Worm (Caenorhabditis elegans) whole organism, young adult: ENCODE measurements around the gene F16F9.1.
"Not testable (repeated sequence)": the region's sequence is repeated elsewhere in the genome, so short reads cannot be mapped to it uniquely, and the experiment has no call there.

Experiments
- B0336.3 ChIP-seq: fragments of 200-800 bp; sonication (Bioruptor generic); IDR thresholded peaks from 2 replicates; pipeline ENCODE4 v1.3.6; 2022; ENCODE audit warnings: missing genetic modification characterization, missing compliant biosample characterization
- C17E4.6 ChIP-seq: fragments of 200-800 bp; sonication (Bioruptor generic); IDR thresholded peaks from 2 replicates; pipeline ENCODE4 v1.3.6; 2022; ENCODE audit warnings: missing genetic modification reagents, missing genetic modification characterization, missing compliant biosample characterization
- D2030.7 ChIP-seq: fragments of 200-800 bp; sonication (Bioruptor generic); IDR thresholded peaks from 2 replicates; pipeline ENCODE4 v1.3.6; 2022; ENCODE audit warnings: missing genetic modification reagents, missing genetic modification characterization, missing compliant biosample characterization
- F10E7.11 ChIP-seq: sonication (generic microtip); optimal IDR thresholded peaks from 2 replicates; lab custom pipeline; 2017; ENCODE audit warnings: mild to moderate bottlenecking, missing genetic modification characterization, moderate library complexity, missing compliant biosample characterization
- F39B2.1 ChIP-seq: fragments of 200-800 bp; sonication (Bioruptor generic); IDR thresholded peaks from 2 replicates; pipeline ENCODE4 v1.3.6; 2022; ENCODE audit warnings: missing genetic modification reagents, missing genetic modification characterization, missing compliant biosample characterization
- F49E8.2 ChIP-seq: sonication (generic microtip); optimal IDR thresholded peaks from 3 replicates; lab custom pipeline; 2017; ENCODE audit warnings: missing genetic modification characterization, mild to moderate bottlenecking, missing compliant biosample characterization, antibody characterized with exemption, moderate library complexity; ENCODE audit not compliant: insufficient read depth
- F52B5.7 ChIP-seq: sonication (generic microtip); optimal IDR thresholded peaks from 2 replicates; lab custom pipeline; 2016; ENCODE audit warnings: mild to moderate bottlenecking, missing genetic modification characterization, missing compliant biosample characterization
- F57C9.4 ChIP-seq: sonication (generic microtip); optimal IDR thresholded peaks from 2 replicates; lab custom pipeline; 2017; ENCODE audit warnings: mild to moderate bottlenecking, missing genetic modification characterization, missing compliant biosample characterization
- T26A5.8 ChIP-seq: sonication (generic microtip); optimal IDR thresholded peaks from 2 replicates; lab custom pipeline; 2016; ENCODE audit warnings: missing genetic modification characterization, missing compliant biosample characterization
- Y67H2A.10 ChIP-seq: fragments of 200-800 bp; sonication (Bioruptor generic); conservative IDR thresholded peaks from 2 replicates; pipeline ENCODE4 v1.3.6; 2022; ENCODE audit warnings: missing genetic modification reagents, missing genetic modification characterization, missing compliant biosample characterization
- ama-1 ChIP-seq, 3 experiments: fragments of 150-350 bp in 1 of 3; sonication (generic microtip) in 2 of 3; optimal IDR thresholded peaks; 2 replicates each; lab custom pipeline; 2014 to 2018; ENCODE audit warnings: missing biosample characterization in 2 of 3, missing genetic modification characterization in 2 of 3, missing genetic modification reagents in 2 of 3
- aptf-2 ChIP-seq: fragments of 200-800 bp; sonication (Bioruptor generic); conservative IDR thresholded peaks from 2 replicates; pipeline ENCODE4 v1.3.6; 2022; ENCODE audit warnings: missing genetic modification reagents, missing genetic modification characterization, missing compliant biosample characterization
- attf-3 ChIP-seq: fragments of 200-800 bp; sonication (Bioruptor generic); conservative IDR thresholded peaks from 2 replicates; pipeline ENCODE4 v1.3.6; 2022; ENCODE audit warnings: missing genetic modification reagents, missing genetic modification characterization, missing compliant biosample characterization
- attf-6 ChIP-seq: fragments of 200-800 bp; sonication (Bioruptor generic); IDR thresholded peaks from 2 replicates; pipeline ENCODE4 v1.3.6; 2022; ENCODE audit warnings: missing genetic modification reagents, missing genetic modification characterization, missing compliant biosample characterization
- ceh-79 ChIP-seq: sonication (generic microtip); optimal IDR thresholded peaks from 2 replicates; lab custom pipeline; 2017; ENCODE audit warnings: mild to moderate bottlenecking, missing genetic modification characterization, missing compliant biosample characterization
- ceh-91 ChIP-seq: fragments of 200-800 bp; sonication (Bioruptor generic); IDR thresholded peaks from 2 replicates; pipeline ENCODE4 v1.3.6; 2022; ENCODE audit warnings: missing genetic modification reagents, missing genetic modification characterization, missing compliant biosample characterization
- efl-1 ChIP-seq: fragments of 150-350 bp; optimal IDR thresholded peaks from 2 replicates; lab custom pipeline; 2014; ENCODE audit warnings: missing biosample characterization, missing genetic modification reagents, missing genetic modification characterization
- ekl-4 ChIP-seq: fragments of 200-800 bp; sonication (Bioruptor generic); IDR thresholded peaks from 2 replicates; pipeline ENCODE4 v1.3.6; 2022; ENCODE audit warnings: missing genetic modification reagents, missing genetic modification characterization, missing compliant biosample characterization
- hlh-26 ChIP-seq: fragments of 200-800 bp; sonication (Bioruptor generic); conservative IDR thresholded peaks from 2 replicates; pipeline ENCODE4 v1.3.6; 2022; ENCODE audit warnings: missing genetic modification reagents, missing genetic modification characterization, missing compliant biosample characterization
- hmg-20 ChIP-seq: fragments of 200-800 bp; sonication (Bioruptor generic); IDR thresholded peaks from 2 replicates; pipeline ENCODE4 v1.3.6; 2022; ENCODE audit warnings: missing genetic modification reagents, missing genetic modification characterization, missing compliant biosample characterization
- hrde-1 ChIP-seq: sonication (generic microtip); optimal IDR thresholded peaks from 2 replicates; lab custom pipeline; 2016; ENCODE audit warnings: missing genetic modification characterization, mild to moderate bottlenecking, missing compliant biosample characterization, moderate library complexity, missing genotype, missing genetic modification reagents, borderline replicate concordance
- lin-40 ChIP-seq: sonication (generic microtip); optimal IDR thresholded peaks from 2 replicates; lab custom pipeline; 2016; ENCODE audit warnings: missing genetic modification characterization, mild to moderate bottlenecking, missing compliant biosample characterization, missing genotype, missing genetic modification reagents
- madf-10 ChIP-seq: sonication (generic microtip); optimal IDR thresholded peaks from 2 replicates; lab custom pipeline; 2016; ENCODE audit warnings: mild to moderate bottlenecking, missing genetic modification characterization, missing compliant biosample characterization
- madf-6 ChIP-seq: fragments of 200-800 bp; sonication (Bioruptor generic); IDR thresholded peaks from 2 replicates; pipeline ENCODE4 v1.3.6; 2022; ENCODE audit warnings: missing genetic modification reagents, missing genetic modification characterization, missing compliant biosample characterization
- mcd-1 ChIP-seq: fragments of 200-800 bp; sonication (Bioruptor generic); IDR thresholded peaks from 2 replicates; pipeline ENCODE4 v1.3.6; 2022; ENCODE audit warnings: missing genetic modification reagents, missing genetic modification characterization, missing compliant biosample characterization
- mel-28 ChIP-seq: sonication (generic microtip); optimal IDR thresholded peaks from 2 replicates; lab custom pipeline; 2016; ENCODE audit warnings: borderline replicate concordance, mild to moderate bottlenecking, missing genetic modification characterization, missing compliant biosample characterization
- nhr-179 ChIP-seq: sonication (generic microtip); optimal IDR thresholded peaks from 2 replicates; lab custom pipeline; 2016; ENCODE audit warnings: mild to moderate bottlenecking, missing genetic modification characterization, missing compliant biosample characterization
- nhr-27 ChIP-seq: fragments of 200-800 bp; sonication (Bioruptor generic); optimal IDR thresholded peaks from 2 replicates; lab custom pipeline; 2018; ENCODE audit warnings: mild to moderate bottlenecking, missing genetic modification characterization, moderate library complexity, missing compliant biosample characterization
- pha-4 ChIP-seq: fragments of 150-350 bp; sonication (generic microtip); optimal IDR thresholded peaks from 2 replicates; lab custom pipeline; 2014; ENCODE audit warnings: missing biosample characterization, missing genetic modification reagents, missing genetic modification characterization
- rpc-1 ChIP-seq, 2 experiments: fragments of 150-350 bp in 1 of 2; sonication (generic microtip) in 1 of 2; optimal IDR thresholded peaks; 2 replicates each; lab custom pipeline; 2014 to 2018; ENCODE audit warnings: missing biosample characterization in 1 of 2, missing genetic modification characterization in 1 of 2, missing genetic modification reagents in 1 of 2, missing genotype in 1 of 2
- snpc-3.4 ChIP-seq: sonication (generic microtip); optimal IDR thresholded peaks from 2 replicates; lab custom pipeline; 2017; ENCODE audit warnings: missing genetic modification characterization, mild to moderate bottlenecking, missing compliant biosample characterization, antibody characterized with exemption, moderate library complexity, missing genotype, missing genetic modification reagents
- somi-1 ChIP-seq: fragments of 200-800 bp; sonication (Bioruptor generic); optimal IDR thresholded peaks from 2 replicates; lab custom pipeline; 2018; ENCODE audit warnings: mild to moderate bottlenecking, missing genetic modification characterization, missing compliant biosample characterization
- sptf-2 ChIP-seq: fragments of 200-800 bp; sonication (Bioruptor generic); optimal IDR thresholded peaks from 2 replicates; lab custom pipeline; 2018; ENCODE audit warnings: mild to moderate bottlenecking, missing genetic modification characterization, missing compliant biosample characterization
- tbp1 ChIP-seq: fragments of 200-800 bp; sonication (Bioruptor generic); optimal IDR thresholded peaks from 2 replicates; lab custom pipeline; 2018; ENCODE audit warnings: mild to moderate bottlenecking, missing genetic modification characterization, missing compliant biosample characterization
- unc-130 ChIP-seq: sonication (generic microtip); optimal IDR thresholded peaks from 2 replicates; lab custom pipeline; 2016; ENCODE audit warnings: missing genetic modification reagents, missing genetic modification characterization, missing compliant biosample characterization
- zfh-2 ChIP-seq: fragments of 200-800 bp; sonication (Bioruptor generic); conservative IDR thresholded peaks from 2 replicates; pipeline ENCODE4 v1.3.6; 2022; ENCODE audit warnings: missing genetic modification reagents, missing genetic modification characterization, missing compliant biosample characterization
- ztf-25 ChIP-seq: fragments of 200-800 bp; sonication (Bioruptor generic); IDR thresholded peaks from 2 replicates; pipeline ENCODE4 v1.3.6; 2022; ENCODE audit warnings: missing genetic modification reagents, missing genetic modification characterization, missing compliant biosample characterization
- ztf-28 ChIP-seq: fragments of 200-800 bp; sonication (Bioruptor generic); IDR thresholded peaks from 2 replicates; pipeline ENCODE4 v1.3.6; 2022; ENCODE audit warnings: missing genetic modification reagents, missing genetic modification characterization, missing compliant biosample characterization
- ztf-3 ChIP-seq: fragments of 200-800 bp; sonication (Bioruptor generic); optimal IDR thresholded peaks from 2 replicates; lab custom pipeline; 2018; ENCODE audit warnings: mild to moderate bottlenecking, missing genetic modification characterization, missing compliant biosample characterization
- ztf-6 ChIP-seq: fragments of 200-800 bp; sonication (Bioruptor generic); IDR thresholded peaks from 2 replicates; pipeline ENCODE4 v1.3.6; 2022; ENCODE audit warnings: missing genetic modification reagents, missing genetic modification characterization, missing compliant biosample characterization

F16F9.1 gene

ce11 chrX:8406815-8407214 is 39.4 kb upstream of the F16F9.1 start:
- TF ChIP-seq F57C9.4 (tag; lab: Kevin White, UChicago) (no peak), pha-4 (tag; lab: Kevin White, UChicago) (no peak), F52B5.7 (no peak), ama-1 (optimal IDR thresholded peaks at IDR 0.05; lab: Kevin White, UChicago) (no peak), ama-1 (GFP tag; optimal IDR thresholded peaks at IDR 0.05; lab: Kevin White, UChicago) (no peak), ztf-28 (GFP tag; lab: Robert Waterston, UW) (no peak), mcd-1 (no peak), hmg-20 (GFP tag; lab: Robert Waterston, UW) (no peak), lin-40 (no peak), F39B2.1 (no peak), nhr-27 (no peak), sptf-2 (GFP tag; lab: Kevin White, UChicago) (no peak)

ce11 chrX:8408267-8408666 is 37.9 kb upstream of the F16F9.1 start, which contains the start of gene sulp-3:
Gene sulp-3, minus strand, starts transcription at chrX:8408367.
- TF ChIP-seq madf-10 (no peak), attf-3 (GFP tag; lab: Robert Waterston, UW) (no peak), nhr-179 (tag; lab: Kevin White, UChicago) (no peak), F10E7.11 (tag; lab: Kevin White, UChicago) (no peak), ceh-91 (GFP tag; lab: Robert Waterston, UW) (no peak), lin-40 (no peak), pha-4 (tag; lab: Kevin White, UChicago) (no peak), aptf-2 (GFP tag; lab: Robert Waterston, UW) (no peak), F57C9.4 (tag; lab: Kevin White, UChicago) (no peak), efl-1 (GFP tag; lab: Kevin White, UChicago) (no peak), F52B5.7 (no peak), rpc-1 (optimal IDR thresholded peaks at IDR 0.05; lab: Kevin White, UChicago) (no peak), rpc-1 (tag; optimal IDR thresholded peaks at IDR 0.05; lab: Kevin White, UChicago) (no peak), ztf-28 (GFP tag; lab: Robert Waterston, UW) (no peak), unc-130 (GFP tag; lab: Kevin White, UChicago) (no peak), madf-6 (GFP tag; lab: Robert Waterston, UW) (no peak), tbp1 (no peak), ztf-6 (GFP tag; lab: Robert Waterston, UW) (no peak), ekl-4 (no peak), ceh-79 (no peak), Y67H2A.10 (GFP tag; lab: Robert Waterston, UW) (no peak)

DNA sequence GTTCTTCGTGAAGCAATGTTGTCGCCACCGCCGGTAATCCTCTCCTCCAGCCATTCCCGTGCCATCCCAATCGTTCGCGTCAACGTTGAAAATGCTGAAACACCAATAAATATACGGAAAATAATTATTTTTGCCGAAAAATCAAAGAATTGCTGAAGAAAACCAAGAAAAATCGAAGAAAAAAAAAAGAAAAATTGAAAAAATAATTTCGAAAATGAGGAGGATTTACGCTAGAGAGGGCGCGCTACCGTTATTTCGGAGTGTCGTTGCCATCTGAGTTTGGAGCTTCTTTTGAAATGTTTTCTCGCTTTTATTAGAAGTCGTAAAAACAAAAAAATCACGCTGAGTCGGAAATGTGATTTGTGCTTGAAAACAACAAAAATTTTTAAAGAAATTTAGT is 35.5 kb upstream of the F16F9.1 start, which contains the start of gene F08F1.9:
Gene F08F1.9, minus strand, starts transcription at position 101 of the 400 bp plus-strand sequence.
- not testable (repeated sequence) for TF ChIP-seq somi-1 (GFP tag; lab: Kevin White, UChicago); ztf-3 (GFP tag; lab: Kevin White, UChicago); F49E8.2 (tag; lab: Kevin White, UChicago)

ce11 chrX:8413130-8413529 is 33.1 kb upstream of the F16F9.1 start, which contains the start of gene F08F1.4:
Gene F08F1.4, plus strand, starts transcription at chrX:8413430.
- TF ChIP-seq B0336.3 (GFP tag; lab: Robert Waterston, UW) (no peak), C17E4.6 (GFP tag; lab: Robert Waterston, UW) (no peak), attf-6 (GFP tag; lab: Robert Waterston, UW) (no peak), hlh-26 (GFP tag; lab: Robert Waterston, UW) (no peak), mel-28 (no peak), D2030.7 (no peak), T26A5.8 (tag; lab: Kevin White, UChicago) (no peak), ztf-25 (GFP tag; lab: Robert Waterston, UW) (no peak), hrde-1 (tag; lab: Kevin White, UChicago) (no peak), snpc-3.4 (no peak), zfh-2 (GFP tag; lab: Robert Waterston, UW) (no peak)
